Worm (Caenorhabditis elegans): Measurements from ENCODE around the gene Y48A6B.8.

- TF ChIP-seq dpl-1 (GFP tag; optimal IDR thresholded peaks at IDR 0.05) (no peak), ces-1 (GFP tag; optimal IDR thresholded peaks at IDR 0.05) (no peak), unc-130 (GFP tag; optimal IDR thresholded peaks at IDR 0.05) (no peak), pqm-1 (tag; optimal IDR thresholded peaks at IDR 0.05) (no peak), ceh-28 (tag; optimal IDR thresholded peaks at IDR 0.05) (no peak)
Measured at ce11 chrIII:10981555-10981954, 47.7 kb downstream of the Y48A6B.8 start.
